Fruit fly (Drosophila melanogaster) whole organism: ENCODE data around the gene p38b.

ENCODE experiments used
- CG8478 ChIP-seq: fragments of >200 bp; optimal IDR thresholded peaks from 2 replicates; lab custom pipeline; 2018; ENCODE audit warnings: inconsistent platforms
- Dll ChIP-seq: fragments of >200 bp; optimal IDR thresholded peaks from 2 replicates; lab custom pipeline; 2017
- EcR ChIP-seq, 2 experiments: fragments of >200 bp; optimal IDR thresholded peaks; 2 replicates each; lab custom pipeline; 2017; ENCODE audit warnings: missing biosample characterization in 2 of 2, missing genetic modification characterization in 2 of 2, missing genetic modification reagents in 2 of 2
- pan ChIP-seq: fragments of >200 bp; optimal IDR thresholded peaks from 2 replicates; lab custom pipeline; 2017
- psq ChIP-seq: fragments of >200 bp; optimal IDR thresholded peaks from 2 replicates; lab custom pipeline; 2017
- usp ChIP-seq: fragments of >200 bp; optimal IDR thresholded peaks from 2 replicates; lab custom pipeline; 2017; ENCODE audit warnings: missing biosample characterization, missing genetic modification characterization, mixed read lengths

The p38b gene

DNA sequence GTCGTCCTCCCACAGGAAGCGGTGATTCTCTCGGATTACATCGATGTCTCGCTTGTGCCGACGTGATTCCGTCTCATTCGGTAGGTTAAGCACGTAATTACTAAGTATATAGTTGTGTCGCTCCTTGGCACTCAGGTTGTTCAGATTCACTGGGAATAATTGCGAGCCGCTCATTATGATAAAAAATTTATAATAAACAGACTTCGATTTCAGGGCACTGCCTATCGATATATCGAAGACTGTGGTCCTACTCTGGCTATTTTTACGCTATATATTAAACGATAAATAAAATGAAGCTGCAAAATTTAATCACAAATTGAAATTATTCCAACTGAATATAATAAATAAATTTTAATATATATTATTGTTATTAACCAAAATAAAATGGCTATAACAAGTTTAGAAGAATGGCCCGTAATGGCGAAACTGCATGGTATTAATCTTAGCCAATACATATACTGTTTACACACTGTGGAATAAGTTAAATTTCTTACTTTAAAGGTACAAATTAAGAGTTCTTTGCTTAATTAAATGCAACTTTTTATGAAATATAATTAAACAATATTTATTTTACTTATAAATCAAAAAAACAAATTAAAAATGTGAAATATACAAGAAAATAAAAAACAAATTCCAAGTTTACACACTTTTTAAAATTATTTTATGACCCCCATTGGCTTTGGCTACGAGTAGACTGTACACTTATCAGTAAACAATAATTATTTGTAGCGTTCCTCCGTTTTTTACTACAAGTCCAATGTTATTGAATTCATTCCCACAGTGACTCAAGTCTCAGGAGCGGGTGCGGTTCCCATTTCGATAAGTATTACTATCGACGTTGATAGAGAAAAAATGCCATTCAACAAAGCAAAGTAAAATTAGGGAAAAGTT is 3.0 kb downstream of the p38b start, which contains the start of gene Eato:
TSS of gene Eato (plus strand) at position 821 of the 891 bp plus-strand sequence.
- TF ChIP-seq EcR (GFP tag; optimal IDR thresholded peaks at IDR 0.05; lab: Kevin White, UChicago) = no peak
- TF ChIP-seq usp (GFP tag; lab: Kevin White, UChicago) = no peak
- TF ChIP-seq pan (lab: Kevin White, UChicago) = no peak
- TF ChIP-seq psq (lab: Kevin White, UChicago) = no peak
- no peak for TF ChIP-seq CG8478
- TF ChIP-seq Dll (lab: Kevin White, UChicago) = no peak

- TF ChIP-seq usp (GFP tag; lab: Kevin White, UChicago) (no peak), Dll (lab: Kevin White, UChicago) (no peak), CG8478 (no peak), pan (lab: Kevin White, UChicago) (no peak), EcR (GFP tag; optimal IDR thresholded peaks at IDR 0.05; lab: Kevin White, UChicago) (no peak), psq (lab: Kevin White, UChicago) (no peak)
These were observed 3.7 kb downstream of the p38b start, which contains the start of gene CG16890 for dm6 chr2L:13784155-13784681. Gene CG16890 (minus strand): TSS chr2L:13784338.

- TF ChIP-seq pan (lab: Kevin White, UChicago) (no peak), psq (lab: Kevin White, UChicago) (no peak), CG8478 (no peak), usp (GFP tag; lab: Kevin White, UChicago) (no peak), EcR (GFP tag; optimal IDR thresholded peaks at IDR 0.05; lab: Kevin White, UChicago) (no peak), Dll (lab: Kevin White, UChicago) (no peak)
These were observed 10.2 kb downstream of the p38b start, which contains the start of gene CG16863 for dm6 chr2L:13790715-13791114. Gene CG16863 (plus strand): TSS chr2L:13790959.

- TF ChIP-seq psq (lab: Kevin White, UChicago) = no peak
- TF ChIP-seq Dll (lab: Kevin White, UChicago) = no peak
- TF ChIP-seq usp (GFP tag; lab: Kevin White, UChicago) = no peak
- no peak for TF ChIP-seq pan (lab: Kevin White, UChicago)
- TF ChIP-seq CG8478 = no peak
- no peak for TF ChIP-seq EcR (GFP tag; optimal IDR thresholded peaks at IDR 0.05; lab: Kevin White, UChicago)
These were observed 12.9 kb downstream of the p38b start, which contains the start of gene Sec71 for dm6 chr2L:13793405-13793804. Gene Sec71 (plus strand): TSS chr2L:13793521.

dm6 chr2L:13801166-13801565 is 20.7 kb downstream of the p38b start:
- TF ChIP-seq Dll (lab: Kevin White, UChicago) = no peak

DNA sequence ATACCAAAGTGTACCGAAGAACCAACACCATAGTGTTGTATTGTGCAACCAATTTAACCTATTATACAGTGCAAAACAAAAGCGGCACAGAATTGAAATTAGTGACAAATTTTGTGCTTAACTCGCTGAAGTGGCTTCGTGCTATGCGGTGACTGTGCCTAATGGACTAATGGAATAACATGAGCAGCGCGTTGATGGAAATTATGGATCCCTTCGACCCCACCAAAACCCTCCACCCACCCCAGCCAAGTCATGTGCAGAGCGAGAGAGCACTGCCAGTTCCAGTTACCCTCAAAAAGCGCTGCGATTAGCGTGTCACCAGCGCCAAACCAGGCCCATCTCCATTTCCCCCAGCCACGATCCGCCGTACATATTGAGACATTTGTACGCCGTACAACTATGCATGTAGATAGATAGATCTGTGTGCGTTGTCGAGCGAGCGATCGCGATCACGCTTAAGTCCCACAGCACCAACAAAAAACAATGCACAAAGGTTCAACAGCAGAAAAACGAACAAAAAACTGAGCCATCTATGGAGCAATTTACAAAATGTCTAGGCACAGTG is 21.7 kb downstream of the p38b start:
- TF ChIP-seq usp (GFP tag; lab: Kevin White, UChicago) (no peak), pan (lab: Kevin White, UChicago) (no peak), EcR (GFP tag; optimal IDR thresholded peaks at IDR 0.05; lab: Kevin White, UChicago) (no peak), psq (lab: Kevin White, UChicago) (no peak), CG8478 (no peak), Dll (lab: Kevin White, UChicago) (no peak)

- TF ChIP-seq usp (GFP tag; lab: Kevin White, UChicago) (no peak), psq (lab: Kevin White, UChicago) (no peak), Dll (lab: Kevin White, UChicago) (no peak), pan (lab: Kevin White, UChicago) (no peak), EcR (GFP tag; optimal IDR thresholded peaks at IDR 0.05; lab: Kevin White, UChicago) (no peak), CG8478 (no peak)
These were observed 22.7 kb downstream of the p38b start, which contains the start of gene CAH1 for dm6 chr2L:13803032-13803661. Gene CAH1 (plus strand): TSS chr2L:13803626.

- no peak for TF ChIP-seq psq (lab: Kevin White, UChicago)
- no peak for TF ChIP-seq EcR (GFP tag; optimal IDR thresholded peaks at IDR 0.05; lab: Kevin White, UChicago)
- TF ChIP-seq CG8478 = no peak
- TF ChIP-seq pan (lab: Kevin White, UChicago) = no peak
These were observed 23.5 kb downstream of the p38b start for dm6 chr2L:13803805-13804560.

- TF ChIP-seq psq (lab: Kevin White, UChicago) (no peak), usp (GFP tag; lab: Kevin White, UChicago) (no peak), Dll (lab: Kevin White, UChicago) (no peak), pan (lab: Kevin White, UChicago) (no peak), CG8478 (no peak), EcR (GFP tag; optimal IDR thresholded peaks at IDR 0.05; lab: Kevin White, UChicago) (no peak)
These were observed 24.1 kb downstream of the p38b start for dm6 chr2L:13804561-13805067.

dm6 chr2L:13805170-13805569 is 24.7 kb downstream of the p38b start:
- TF ChIP-seq EcR (GFP tag; optimal IDR thresholded peaks at IDR 0.05; lab: Kevin White, UChicago) (no peak), pan (lab: Kevin White, UChicago) (no peak), psq (lab: Kevin White, UChicago) (no peak), usp (GFP tag; lab: Kevin White, UChicago) (no peak), Dll (lab: Kevin White, UChicago) (no peak), CG8478 (no peak)
